Worm (Caenorhabditis elegans) whole organism, L4/young adult: Measurements from ENCODE around the gene rcat-1.
A peak's percentile ranks its signal among the peaks of the same experiment; 100 is the strongest.

Source experiments
- W03F9.2 ChIP-seq: fragments of 150-350 bp; optimal IDR thresholded peaks from 2 replicates; lab custom pipeline; 2014; ENCODE audit warnings: missing biosample characterization, missing genetic modification characterization
- dao-5 ChIP-seq: sonication (generic microtip); optimal IDR thresholded peaks from 2 replicates; lab custom pipeline; 2016; ENCODE audit warnings: missing genotype, missing genetic modification characterization, moderate library complexity, missing compliant biosample characterization
- him-1 ChIP-seq: sonication (generic microtip); optimal IDR thresholded peaks from 2 replicates; lab custom pipeline; 2016; ENCODE audit warnings: missing genotype, missing genetic modification reagents, missing genetic modification characterization, missing compliant biosample characterization

Gene rcat-1

ce11 chrIV:255379-255857 lies at the start of gene rcat-1:
TSS of gene rcat-1 (minus strand) at chrIV:255429.
- TF ChIP-seq dao-5 (no peak), W03F9.2 (tag; lab: Kevin White, UChicago) (peak; percentile 56)

- TF ChIP-seq W03F9.2 (tag; lab: Kevin White, UChicago) (no peak), dao-5 (no peak), him-1 (no peak)
Observed at ce11 chrIV:303264-303663, 48.0 kb upstream of the rcat-1 start.

- TF ChIP-seq him-1: no peak
- no peak for TF ChIP-seq W03F9.2 (tag; lab: Kevin White, UChicago)
- no peak for TF ChIP-seq dao-5
Observed at ce11 chrIV:302743-303142, 47.5 kb upstream of the rcat-1 start.

- no peak for TF ChIP-seq him-1
- TF ChIP-seq dao-5: no peak
- no peak for TF ChIP-seq W03F9.2 (tag; lab: Kevin White, UChicago)
Observed at ce11 chrIV:300307-300706, 45.1 kb upstream of the rcat-1 start.

- TF ChIP-seq him-1: no peak
- no peak for TF ChIP-seq W03F9.2 (tag; lab: Kevin White, UChicago)
- TF ChIP-seq dao-5: no peak
Observed at ce11 chrIV:299190-299589, 44.0 kb upstream of the rcat-1 start.

- TF ChIP-seq dao-5: no peak
- TF ChIP-seq him-1: no peak
- TF ChIP-seq W03F9.2 (tag; lab: Kevin White, UChicago): no peak
Observed at ce11 chrIV:298204-298603, 43.0 kb upstream of the rcat-1 start, which contains the start of gene pnp-1. TSS of gene pnp-1 (minus strand) at chrIV:298304.

- TF ChIP-seq W03F9.2 (tag; lab: Kevin White, UChicago): peak; percentile 27
- TF ChIP-seq dao-5: no peak
- TF ChIP-seq him-1: no peak
Observed at ce11 chrIV:296849-297248, 41.6 kb upstream of the rcat-1 start.

ce11 chrIV:295734-296201 lies 40.5 kb upstream of the rcat-1 start:
- TF ChIP-seq W03F9.2 (tag; lab: Kevin White, UChicago) (no peak), him-1 (no peak), dao-5 (no peak)

- no peak for TF ChIP-seq W03F9.2 (tag; lab: Kevin White, UChicago)
Observed at ce11 chrIV:294737-295136, 39.5 kb upstream of the rcat-1 start.

ce11 chrIV:293995-294700 lies 38.9 kb upstream of the rcat-1 start:
- no peak for TF ChIP-seq dao-5
- TF ChIP-seq him-1: no peak
- TF ChIP-seq W03F9.2 (tag; lab: Kevin White, UChicago): no peak

- TF ChIP-seq W03F9.2 (tag; lab: Kevin White, UChicago): no peak
- TF ChIP-seq dao-5: no peak
- TF ChIP-seq him-1: no peak
Observed at ce11 chrIV:293163-293755, 38.0 kb upstream of the rcat-1 start.

ce11 chrIV:291851-292367 lies 36.7 kb upstream of the rcat-1 start:
- TF ChIP-seq him-1 (no peak), W03F9.2 (tag; lab: Kevin White, UChicago) (no peak), dao-5 (no peak)

- no peak for TF ChIP-seq dao-5
- TF ChIP-seq him-1: no peak
- TF ChIP-seq W03F9.2 (tag; lab: Kevin White, UChicago): no peak
Observed at ce11 chrIV:291356-291755, 36.1 kb upstream of the rcat-1 start, which contains the start of gene T21D12.7. TSS of gene T21D12.7 (minus strand) at chrIV:291456.

- TF ChIP-seq W03F9.2 (tag; lab: Kevin White, UChicago) (no peak), dao-5 (no peak), him-1 (no peak)
Observed at ce11 chrIV:290387-290786, 35.2 kb upstream of the rcat-1 start.

- TF ChIP-seq him-1: no peak
- TF ChIP-seq W03F9.2 (tag; lab: Kevin White, UChicago): no peak
- no peak for TF ChIP-seq dao-5
Observed at ce11 chrIV:288027-288426, 32.8 kb upstream of the rcat-1 start, which contains the start of gene T21D12.14. TSS of gene T21D12.14 (minus strand) at chrIV:288127.
